Fruit fly (Drosophila melanogaster) whole organism, embryonic: Measurements from ENCODE around the gene PolE2.

Experiments used
- Atf-2 ChIP-seq: fragments of 200-800 bp; sonication (Bioruptor generic); optimal IDR thresholded peaks from 2 replicates; lab custom pipeline; 2016; ENCODE audit warnings: missing biosample characterization, missing genetic modification characterization
- C15 ChIP-seq: fragments of 200-800 bp; sonication (Bioruptor generic); IDR thresholded peaks from 3 replicates; pipeline ENCODE4 v1.3.6; 2022; ENCODE audit warnings: missing biosample characterization, missing genetic modification characterization
- CG10147 ChIP-seq: fragments of 200-800 bp; sonication (Bioruptor generic); optimal IDR thresholded peaks from 2 replicates; lab custom pipeline; 2019; ENCODE audit warnings: missing biosample characterization, mild to moderate bottlenecking, missing genetic modification characterization, moderate library complexity
- CG11456 ChIP-seq: fragments of 200-800 bp; sonication (Bioruptor generic); IDR thresholded peaks from 3 replicates; pipeline ENCODE4 v1.3.6; 2022; ENCODE audit warnings: missing biosample characterization, missing genetic modification characterization
- CG12155 ChIP-seq: fragments of 200-800 bp; sonication (Bioruptor generic); optimal IDR thresholded peaks from 3 replicates; lab custom pipeline; 2016; ENCODE audit warnings: missing biosample characterization, missing genetic modification characterization
- CG12391 ChIP-seq: fragments of 200-800 bp; sonication (Bioruptor generic); optimal IDR thresholded peaks from 3 replicates; lab custom pipeline; 2018; ENCODE audit warnings: missing biosample characterization, mild to moderate bottlenecking, missing genetic modification characterization, moderate library complexity
- CG13624 ChIP-seq: fragments of 200-800 bp; sonication (Bioruptor generic); optimal IDR thresholded peaks from 2 replicates; lab custom pipeline; 2016; ENCODE audit warnings: missing biosample characterization, missing genetic modification characterization
- CG14710 ChIP-seq: fragments of 200-800 bp; sonication (Bioruptor generic); optimal IDR thresholded peaks from 3 replicates; lab custom pipeline; 2019; ENCODE audit warnings: missing biosample characterization, mild to moderate bottlenecking, missing genetic modification characterization, moderate library complexity
- CG1792 ChIP-seq: fragments of 200-800 bp; sonication (Bioruptor generic); optimal IDR thresholded peaks from 2 replicates; lab custom pipeline; 2016; ENCODE audit warnings: missing biosample characterization, missing genetic modification characterization
- CG18599 ChIP-seq: fragments of 200-800 bp; sonication (Bioruptor generic); optimal IDR thresholded peaks from 3 replicates; lab custom pipeline; 2017; ENCODE audit warnings: missing biosample characterization, missing genetic modification characterization, mild to moderate bottlenecking, moderate library complexity, missing genetic modification reagents
- CG2120 ChIP-seq: fragments of 200-800 bp; sonication (Bioruptor generic); optimal IDR thresholded peaks from 3 replicates; lab custom pipeline; 2016; ENCODE audit warnings: missing biosample characterization, missing genetic modification characterization
- CG3065 ChIP-seq: fragments of 200-800 bp; sonication (Bioruptor generic); optimal IDR thresholded peaks from 2 replicates; lab custom pipeline; 2016; ENCODE audit warnings: missing biosample characterization, missing genetic modification characterization
- CG32532 ChIP-seq: fragments of 200-800 bp; sonication (Bioruptor generic); IDR thresholded peaks from 2 replicates; pipeline ENCODE4 v1.3.6; 2022; ENCODE audit warnings: missing biosample characterization, missing genetic modification characterization
- CG3281 ChIP-seq: fragments of 200-800 bp; sonication (Bioruptor generic); optimal IDR thresholded peaks from 3 replicates; lab custom pipeline; 2017; ENCODE audit warnings: missing biosample characterization, mild to moderate bottlenecking, missing genetic modification characterization
- CG4282 ChIP-seq: fragments of 200-800 bp; sonication (Bioruptor generic); optimal IDR thresholded peaks from 2 replicates; lab custom pipeline; 2016; ENCODE audit warnings: missing biosample characterization, missing genetic modification characterization
- CG4707 ChIP-seq: fragments of 200-800 bp; sonication (Bioruptor generic); optimal IDR thresholded peaks from 2 replicates; lab custom pipeline; 2018; ENCODE audit warnings: missing biosample characterization, mild to moderate bottlenecking, missing genetic modification characterization, moderate library complexity
- CG4854 ChIP-seq: fragments of 200-800 bp; sonication (Bioruptor generic); optimal IDR thresholded peaks from 2 replicates; lab custom pipeline; 2016; ENCODE audit warnings: missing biosample characterization, missing genetic modification characterization, inconsistent platforms
- CG7928 ChIP-seq: fragments of 200-800 bp; sonication (Bioruptor generic); optimal IDR thresholded peaks from 2 replicates; lab custom pipeline; 2017; ENCODE audit warnings: missing biosample characterization, mild to moderate bottlenecking, missing genetic modification characterization
- CG8290 ChIP-seq, 3 experiments: fragments of 200-800 bp; sonication (Bioruptor generic); optimal IDR thresholded peaks; 2 replicates each; lab custom pipeline; 2016 to 2019; ENCODE audit warnings: missing biosample characterization in 3 of 3, missing genetic modification characterization in 3 of 3, mild to moderate bottlenecking in 2 of 3, moderate library complexity in 1 of 3
- CTCF ChIP-seq: fragments of 200-800 bp; sonication (Bioruptor generic); optimal IDR thresholded peaks from 2 replicates; lab custom pipeline; 2017; ENCODE audit warnings: missing biosample characterization, mild to moderate bottlenecking, missing genetic modification characterization, moderate library complexity
- Doc2 ChIP-seq: fragments of 200-800 bp; sonication (Bioruptor generic); IDR thresholded peaks from 2 replicates; pipeline ENCODE4 v1.3.6; 2022; ENCODE audit warnings: missing biosample characterization, missing genetic modification characterization
- E2f1 ChIP-seq: fragments of 200-800 bp; sonication (Bioruptor generic); IDR thresholded peaks from 2 replicates; pipeline ENCODE4 v1.3.6; 2022; ENCODE audit warnings: missing biosample characterization, missing genetic modification characterization
- HHEX ChIP-seq: fragments of 200-800 bp; sonication (Bioruptor generic); optimal IDR thresholded peaks from 3 replicates; lab custom pipeline; 2017; ENCODE audit warnings: missing biosample characterization, mild to moderate bottlenecking, missing genetic modification characterization, missing genetic modification reagents
- Hr51 ChIP-seq, 2 experiments: fragments of 200-800 bp; sonication (Bioruptor generic); optimal IDR thresholded peaks; 2 replicates in 1 of 2; 3 replicates in 1 of 2; lab custom pipeline; 2016 to 2018; ENCODE audit warnings: missing biosample characterization in 2 of 2, missing genetic modification characterization in 2 of 2, mild to moderate bottlenecking in 1 of 2, moderate library complexity in 1 of 2
- MBD-R2 ChIP-seq: fragments of 200-800 bp; sonication (Bioruptor generic); IDR thresholded peaks from 2 replicates; pipeline ENCODE4 v1.3.6; 2022; ENCODE audit warnings: missing biosample characterization, missing genetic modification characterization
- Myb ChIP-seq: fragments of 200-800 bp; sonication (Bioruptor generic); optimal IDR thresholded peaks from 2 replicates; lab custom pipeline; 2016; ENCODE audit warnings: missing biosample characterization, missing genetic modification characterization
- Nf-YB ChIP-seq: fragments of 200-800 bp; sonication (Bioruptor generic); optimal IDR thresholded peaks from 3 replicates; lab custom pipeline; 2019; ENCODE audit warnings: missing biosample characterization, mild to moderate bottlenecking, missing genetic modification characterization, moderate library complexity
- NfI ChIP-seq: fragments of 200-800 bp; sonication (Bioruptor generic); optimal IDR thresholded peaks from 3 replicates; lab custom pipeline; 2018; ENCODE audit warnings: missing biosample characterization, mild to moderate bottlenecking, missing genetic modification characterization, moderate library complexity
- Opbp ChIP-seq: fragments of 200-800 bp; sonication (Bioruptor generic); IDR thresholded peaks from 3 replicates; pipeline ENCODE4 v1.3.6; 2022; ENCODE audit warnings: missing biosample characterization, missing genetic modification characterization; ENCODE audit not compliant: partially characterized antibody
- Side ChIP-seq: fragments of 200-800 bp; sonication (Bioruptor generic); optimal IDR thresholded peaks from 2 replicates; lab custom pipeline; 2016; ENCODE audit warnings: missing biosample characterization, missing genetic modification characterization
- ac ChIP-seq: fragments of 200-800 bp; sonication (Bioruptor generic); optimal IDR thresholded peaks from 3 replicates; lab custom pipeline; 2017; ENCODE audit warnings: missing biosample characterization, mild to moderate bottlenecking, missing genetic modification characterization
- cg ChIP-seq: fragments of 200-800 bp; sonication (Bioruptor generic); optimal IDR thresholded peaks from 3 replicates; lab custom pipeline; 2019; ENCODE audit warnings: missing biosample characterization, mild to moderate bottlenecking, missing genetic modification characterization, moderate library complexity
- croc ChIP-seq: fragments of 200-800 bp; sonication (Bioruptor generic); conservative IDR thresholded peaks from 3 replicates; pipeline ENCODE4 v1.3.6; 2022; ENCODE audit warnings: missing biosample characterization, missing genetic modification characterization
- danr ChIP-seq: fragments of 200-800 bp; sonication (Bioruptor generic); IDR thresholded peaks from 2 replicates; pipeline ENCODE4 v1.3.6; 2022; ENCODE audit warnings: missing biosample characterization, missing genetic modification characterization
- dm ChIP-seq: fragments of 200-800 bp; sonication (Bioruptor generic); optimal IDR thresholded peaks from 3 replicates; lab custom pipeline; 2016; ENCODE audit warnings: missing biosample characterization, missing genetic modification characterization
- ewg ChIP-seq: fragments of 200-800 bp; sonication (Bioruptor generic); optimal IDR thresholded peaks from 3 replicates; lab custom pipeline; 2017; ENCODE audit warnings: mild to moderate bottlenecking, missing biosample characterization, missing genetic modification reagents, missing genetic modification characterization
- fd64A ChIP-seq: fragments of 200-800 bp; sonication (Bioruptor generic); optimal IDR thresholded peaks from 3 replicates; lab custom pipeline; 2018; ENCODE audit warnings: missing biosample characterization, mild to moderate bottlenecking, missing genetic modification characterization
- fd96Cb ChIP-seq: fragments of 200-800 bp; sonication (Bioruptor generic); optimal IDR thresholded peaks from 2 replicates; lab custom pipeline; 2018; ENCODE audit warnings: missing biosample characterization, mild to moderate bottlenecking, missing genetic modification characterization, moderate library complexity
- hb ChIP-seq: fragments of 200-800 bp; sonication (Bioruptor generic); IDR thresholded peaks from 3 replicates; pipeline ENCODE4 v1.3.6; 2022; ENCODE audit warnings: missing biosample characterization, missing genetic modification characterization; ENCODE audit not compliant: partially characterized antibody
- her ChIP-seq: fragments of 200-800 bp; sonication (Bioruptor generic); optimal IDR thresholded peaks from 2 replicates; lab custom pipeline; 2016; ENCODE audit warnings: missing biosample characterization, missing genetic modification characterization
- jumu ChIP-seq: fragments of 200-800 bp; sonication (Bioruptor generic); optimal IDR thresholded peaks from 3 replicates; lab custom pipeline; 2016; ENCODE audit warnings: missing biosample characterization, missing genetic modification characterization
- lab ChIP-seq: fragments of 200-800 bp; sonication (Bioruptor generic); optimal IDR thresholded peaks from 3 replicates; lab custom pipeline; 2017; ENCODE audit warnings: missing biosample characterization, missing genetic modification characterization, mild to moderate bottlenecking, moderate library complexity, missing genetic modification reagents
- lov ChIP-seq, 2 experiments: fragments of 200-800 bp in 1 of 2; fragments of >200 bp in 1 of 2; sonication (Bioruptor generic) in 1 of 2; IDR thresholded peaks in 1 of 2; optimal IDR thresholded peaks in 1 of 2; 2 replicates in 1 of 2; 3 replicates in 1 of 2; pipeline versions ENCODE4 v1.3.6 to Lab custom; 2017 to 2022; ENCODE audit warnings: missing biosample characterization in 1 of 2, missing genetic modification characterization in 1 of 2
- nmo ChIP-seq: fragments of 200-800 bp; sonication (Bioruptor generic); optimal IDR thresholded peaks from 2 replicates; lab custom pipeline; 2018; ENCODE audit warnings: missing biosample characterization, mild to moderate bottlenecking, missing genetic modification characterization, moderate library complexity
- pnt ChIP-seq: fragments of 200-800 bp; sonication (Bioruptor generic); optimal IDR thresholded peaks from 3 replicates; lab custom pipeline; 2016; ENCODE audit warnings: missing biosample characterization, missing genetic modification characterization
- pzg ChIP-seq: fragments of 200-800 bp; sonication (Bioruptor generic); optimal IDR thresholded peaks from 3 replicates; lab custom pipeline; 2018; ENCODE audit warnings: missing biosample characterization, mild to moderate bottlenecking, missing genetic modification characterization, moderate library complexity
- seq ChIP-seq: fragments of 200-800 bp; sonication (Bioruptor generic); IDR thresholded peaks from 2 replicates; pipeline ENCODE4 v1.3.6; 2022; ENCODE audit warnings: missing biosample characterization, missing genetic modification characterization
- unc-4 ChIP-seq: fragments of 200-800 bp; sonication (Bioruptor generic); IDR thresholded peaks from 2 replicates; pipeline ENCODE4 v1.3.6; 2022; ENCODE audit warnings: missing biosample characterization, missing genetic modification characterization; ENCODE audit not compliant: partially characterized antibody
- vfl ChIP-seq: fragments of 200-800 bp; sonication (Bioruptor generic); optimal IDR thresholded peaks from 2 replicates; lab custom pipeline; 2016; ENCODE audit warnings: missing biosample characterization, missing genetic modification characterization
- vvl ChIP-seq: fragments of 200-800 bp; sonication (Bioruptor generic); IDR thresholded peaks from 2 replicates; pipeline ENCODE4 v1.3.6; 2022; ENCODE audit warnings: missing biosample characterization, missing genetic modification characterization
- z ChIP-seq: fragments of 200-800 bp; sonication (Bioruptor generic); IDR thresholded peaks from 3 replicates; pipeline ENCODE4 v1.3.6; 2022; ENCODE audit warnings: missing biosample characterization, missing genetic modification characterization

The PolE2 gene

dm6 chr3L:5899305-5899704, 2.1 kb upstream of the PolE2 start, which contains the start of gene CG32409 (continued):
- 0 out of 2 replicates have a peak, but pooled peaks have one; percentile 18 for TF ChIP-seq unc-4 (GFP tag; lab: Robert Waterston, UW)
- no peak for TF ChIP-seq CG14710 (tag; lab: Kevin White, UChicago)
- TF ChIP-seq lov (optimal IDR thresholded peaks at IDR 0.05; lab: Kevin White, UChicago): no peak
- no peak for TF ChIP-seq lov (GFP tag; IDR thresholded peaks at IDR 0.05; lab: Robert Waterston, UW)
- no peak for TF ChIP-seq seq (GFP tag; lab: Robert Waterston, UW)
- no peak for TF ChIP-seq CG3065 (GFP tag; lab: Kevin White, UChicago)
- no peak for TF ChIP-seq hb (GFP tag; lab: Robert Waterston, UW)
- no peak for TF ChIP-seq CG4707
- no peak for TF ChIP-seq Side (GFP tag; lab: Kevin White, UChicago)
- no peak for TF ChIP-seq ewg
- TF ChIP-seq CG4282: no peak
- TF ChIP-seq Nf-YB: no peak
- no peak for TF ChIP-seq Doc2 (GFP tag; lab: Robert Waterston, UW)
- no peak for TF ChIP-seq CG3281
- TF ChIP-seq CG11456: no peak
- no peak for TF ChIP-seq NfI
- no peak for TF ChIP-seq fd96Cb (tag; lab: Kevin White, UChicago)
- peak; percentile 99 for TF ChIP-seq dm (GFP tag; lab: Kevin White, UChicago)
- no peak for TF ChIP-seq CG32532 (GFP tag; lab: Robert Waterston, UW)
- peak; percentile 6 for TF ChIP-seq CTCF (GFP tag; lab: Kevin White, UChicago)
- TF ChIP-seq C15 (GFP tag; lab: Robert Waterston, UW): no peak
- TF ChIP-seq z (GFP tag; lab: Robert Waterston, UW): no peak
- no peak for TF ChIP-seq CG2120 (GFP tag; lab: Kevin White, UChicago)
- no peak for TF ChIP-seq jumu (GFP tag; lab: Kevin White, UChicago)
- no peak for TF ChIP-seq her (GFP tag; lab: Kevin White, UChicago)
- no peak for TF ChIP-seq CG10147 (GFP tag; lab: Kevin White, UChicago)
- no peak for TF ChIP-seq Atf-2 (GFP tag; lab: Kevin White, UChicago)
- no peak for TF ChIP-seq croc
- no peak for TF ChIP-seq CG7928 (GFP tag; lab: Kevin White, UChicago)
- no peak for TF ChIP-seq HHEX (GFP tag; lab: Kevin White, UChicago)
- peak; percentile 94 for TF ChIP-seq pzg (GFP tag; lab: Kevin White, UChicago)
- TF ChIP-seq CG8290 (GFP tag; optimal IDR thresholded peaks at IDR 0.05; lab: Kevin White, UChicago): no peak
- no peak for TF ChIP-seq CG8290 (tag; optimal IDR thresholded peaks at IDR 0.05; lab: Kevin White, UChicago)
- peak; percentile 70 for TF ChIP-seq MBD-R2 (GFP tag; lab: Robert Waterston, UW)
- TF ChIP-seq danr (GFP tag; lab: Robert Waterston, UW): no peak
- TF ChIP-seq lab (GFP tag; lab: Kevin White, UChicago): no peak
- no peak for TF ChIP-seq cg (GFP tag; lab: Kevin White, UChicago)
- peak; percentile 76 for TF ChIP-seq Myb (GFP tag; lab: Kevin White, UChicago)
- TF ChIP-seq CG18599: no peak
- no peak for TF ChIP-seq vfl (GFP tag; lab: Kevin White, UChicago)
- TF ChIP-seq nmo (GFP tag; lab: Kevin White, UChicago): peak; percentile 44
- TF ChIP-seq E2f1 (GFP tag; lab: Robert Waterston, UW): no peak
- TF ChIP-seq Opbp (GFP tag; lab: Robert Waterston, UW): peak; percentile 48; the same call in 1 of the 3 replicates
- no peak for TF ChIP-seq pnt (GFP tag; lab: Kevin White, UChicago)
- TF ChIP-seq CG13624 (GFP tag; lab: Kevin White, UChicago): no peak
- 0 out of 2 replicates have a peak, but pooled peaks have one; percentile 11 for TF ChIP-seq vvl (GFP tag; lab: Robert Waterston, UW)
- TF ChIP-seq CG1792 (GFP tag; lab: Kevin White, UChicago): no peak
- TF ChIP-seq CG12155 (GFP tag; lab: Kevin White, UChicago): no peak
- no peak for TF ChIP-seq CG12391 (tag; lab: Kevin White, UChicago)
- no peak for TF ChIP-seq CG4854 (GFP tag; lab: Kevin White, UChicago)
- TF ChIP-seq ac (GFP tag; lab: Kevin White, UChicago): no peak
- TF ChIP-seq fd64A (GFP tag; lab: Kevin White, UChicago): no peak
- no peak for TF ChIP-seq Hr51 (GFP tag; optimal IDR thresholded peaks at IDR 0.05; lab: Kevin White, UChicago)
